Fruit fly (Drosophila melanogaster): ENCODE data around the gene CG3706.

DNA sequence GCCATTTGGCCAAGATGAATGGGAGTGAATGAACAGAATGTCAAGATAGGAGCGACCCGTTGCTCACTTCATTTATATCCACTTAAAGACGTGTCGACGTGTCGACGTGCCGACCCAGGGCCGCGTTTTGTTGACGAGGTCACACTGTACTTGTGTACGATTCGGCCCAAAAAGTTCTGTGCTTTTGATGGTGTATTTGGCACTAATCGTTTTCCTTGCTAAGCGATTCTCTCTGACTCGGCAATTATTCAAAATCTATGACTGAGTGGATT, 15.9 kb upstream of the CG3706 start:
- TF ChIP-seq Dll (optimal IDR thresholded peaks at IDR 0.05) (no peak), psq (optimal IDR thresholded peaks at IDR 0.05) (no peak)
